Fruit fly (Drosophila melanogaster): Measurements from ENCODE around the gene ssp6.

The ssp6 gene

DNA sequence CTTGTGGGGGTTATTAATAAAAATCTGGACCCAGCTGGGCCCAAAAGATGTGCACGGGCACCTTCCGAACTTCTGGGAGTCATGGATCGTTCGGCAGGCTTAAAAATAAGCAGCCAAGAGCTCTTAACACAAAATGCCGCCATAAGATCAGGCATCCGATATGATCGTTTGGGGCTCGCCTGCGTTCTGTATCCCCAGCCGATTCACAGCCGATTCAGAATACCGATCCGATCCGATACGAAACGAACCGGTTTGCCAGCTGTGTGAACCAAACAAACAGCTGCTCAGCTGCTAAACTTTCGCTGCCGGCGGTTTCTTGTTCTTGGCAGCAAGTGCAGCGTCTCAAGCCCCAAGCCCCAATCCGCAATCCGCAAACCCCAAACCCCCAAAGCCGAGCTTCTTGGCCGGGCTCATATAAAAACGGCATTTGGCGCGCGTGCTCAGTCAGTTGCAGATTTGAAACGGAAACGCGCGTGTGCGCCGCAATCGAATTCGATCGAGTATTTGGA lies 10.6 kb upstream of the ssp6 start, which contains the start of gene CG42269:
TSS of gene CG42269 (plus strand) at position 416 of the 509 bp plus-strand sequence.
- TF ChIP-seq OdsH (GFP tag; optimal IDR thresholded peaks at IDR 0.05) (no peak), Myc (optimal IDR thresholded peaks at IDR 0.05) (no peak), Hr78 (GFP tag; optimal IDR thresholded peaks at IDR 0.05) (no peak), Hr83 (GFP tag; optimal IDR thresholded peaks at IDR 0.05; ENCODE audit: poor library complexity, severe bottlenecking) (no peak), Dfd (GFP tag; optimal IDR thresholded peaks at IDR 0.05) (no peak), Rel (GFP tag; optimal IDR thresholded peaks at IDR 0.05) (peak; percentile 0), Rel (tag; optimal IDR thresholded peaks at IDR 0.05) (no peak), rgr (GFP tag; optimal IDR thresholded peaks at IDR 0.05) (no peak), h (GFP tag; optimal IDR thresholded peaks at IDR 0.05) (peak; percentile 44), Jra (GFP tag; optimal IDR thresholded peaks at IDR 0.05) (no peak)

DNA sequence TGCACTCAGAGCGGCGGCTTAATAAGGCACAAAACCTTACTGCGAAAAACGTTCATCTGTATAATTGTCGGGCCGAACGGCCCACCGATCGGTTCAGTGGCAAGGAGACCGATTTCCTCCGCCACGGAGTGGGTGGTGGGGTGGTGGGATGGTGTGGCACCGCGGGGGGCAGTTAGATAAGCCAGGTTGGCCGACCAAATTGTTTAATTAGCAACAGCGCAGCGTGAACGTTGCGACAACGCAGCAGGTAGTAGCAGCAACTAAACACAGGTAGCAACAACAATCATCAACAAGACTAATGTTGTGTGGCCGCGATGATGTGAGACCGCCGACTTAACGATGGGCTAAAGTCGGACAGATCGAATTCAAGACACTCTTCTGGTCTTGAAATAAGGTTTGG lies 8.3 kb upstream of the ssp6 start:
- TF ChIP-seq GATAd (GFP tag; optimal IDR thresholded peaks at IDR 0.05), result no peak
- no peak for TF ChIP-seq dmrt93B (GFP tag; optimal IDR thresholded peaks at IDR 0.05)
- no peak for TF ChIP-seq CG9705 (GFP tag; optimal IDR thresholded peaks at IDR 0.05)
- TF ChIP-seq Rel (GFP tag; optimal IDR thresholded peaks at IDR 0.05), result no peak
- no peak for TF ChIP-seq Rel (tag; optimal IDR thresholded peaks at IDR 0.05)
- TF ChIP-seq CrebA (GFP tag; optimal IDR thresholded peaks at IDR 0.05; ENCODE audit: borderline replicate concordance), result no peak
- no peak for TF ChIP-seq Abd-B (GFP tag; optimal IDR thresholded peaks at IDR 0.05)
- no peak for TF ChIP-seq Jra (GFP tag; optimal IDR thresholded peaks at IDR 0.05)
- TF ChIP-seq ey (GFP tag; optimal IDR thresholded peaks at IDR 0.05), result no peak

DNA sequence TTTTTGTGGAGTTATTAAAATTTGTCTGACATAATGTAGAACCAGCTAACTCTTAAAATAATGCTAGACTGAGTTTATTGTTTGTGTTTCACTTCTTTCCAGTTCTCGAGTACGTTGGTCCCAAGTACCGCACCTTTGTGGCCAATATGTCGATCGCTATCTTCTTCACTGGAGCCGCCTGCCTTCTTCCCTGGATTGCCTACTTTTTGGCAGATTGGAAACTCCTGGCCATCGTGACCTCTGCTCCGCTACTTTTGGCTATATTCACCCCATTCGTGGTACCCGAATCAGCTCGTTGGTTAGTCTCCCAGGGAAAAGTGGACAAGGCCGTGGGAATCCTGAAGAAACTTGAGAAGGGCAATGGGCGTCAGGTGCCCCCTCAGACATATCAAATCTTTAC lies 6.4 kb upstream of the ssp6 start:
- no peak for TF ChIP-seq dsf (GFP tag; optimal IDR thresholded peaks at IDR 0.05; ENCODE audit: borderline replicate concordance)
- TF ChIP-seq lola (GFP tag; optimal IDR thresholded peaks at IDR 0.05), result no peak
- no peak for TF ChIP-seq Dfd (GFP tag; optimal IDR thresholded peaks at IDR 0.05)
- no peak for TF ChIP-seq CG9705 (GFP tag; optimal IDR thresholded peaks at IDR 0.05)
- TF ChIP-seq dmrt93B (GFP tag; optimal IDR thresholded peaks at IDR 0.05), result no peak
- no peak for TF ChIP-seq Rel (GFP tag; optimal IDR thresholded peaks at IDR 0.05)
- no peak for TF ChIP-seq Rel (tag; optimal IDR thresholded peaks at IDR 0.05)
- no peak for TF ChIP-seq psq (GFP tag; optimal IDR thresholded peaks at IDR 0.05)
- TF ChIP-seq rgr (GFP tag; optimal IDR thresholded peaks at IDR 0.05), result no peak
- TF ChIP-seq Hnf4 (GFP tag; optimal IDR thresholded peaks at IDR 0.05), result no peak
- no peak for TF ChIP-seq fru (GFP tag; optimal IDR thresholded peaks at IDR 0.05)
- TF ChIP-seq tai (GFP tag; optimal IDR thresholded peaks at IDR 0.05), result no peak
- no peak for TF ChIP-seq Hr83 (GFP tag; optimal IDR thresholded peaks at IDR 0.05; ENCODE audit: poor library complexity, severe bottlenecking)
- no peak for TF ChIP-seq Myc (optimal IDR thresholded peaks at IDR 0.05)
- TF ChIP-seq brk (GFP tag; optimal IDR thresholded peaks at IDR 0.05), result no peak
- no peak for TF ChIP-seq sage (GFP tag; optimal IDR thresholded peaks at IDR 0.05)

DNA sequence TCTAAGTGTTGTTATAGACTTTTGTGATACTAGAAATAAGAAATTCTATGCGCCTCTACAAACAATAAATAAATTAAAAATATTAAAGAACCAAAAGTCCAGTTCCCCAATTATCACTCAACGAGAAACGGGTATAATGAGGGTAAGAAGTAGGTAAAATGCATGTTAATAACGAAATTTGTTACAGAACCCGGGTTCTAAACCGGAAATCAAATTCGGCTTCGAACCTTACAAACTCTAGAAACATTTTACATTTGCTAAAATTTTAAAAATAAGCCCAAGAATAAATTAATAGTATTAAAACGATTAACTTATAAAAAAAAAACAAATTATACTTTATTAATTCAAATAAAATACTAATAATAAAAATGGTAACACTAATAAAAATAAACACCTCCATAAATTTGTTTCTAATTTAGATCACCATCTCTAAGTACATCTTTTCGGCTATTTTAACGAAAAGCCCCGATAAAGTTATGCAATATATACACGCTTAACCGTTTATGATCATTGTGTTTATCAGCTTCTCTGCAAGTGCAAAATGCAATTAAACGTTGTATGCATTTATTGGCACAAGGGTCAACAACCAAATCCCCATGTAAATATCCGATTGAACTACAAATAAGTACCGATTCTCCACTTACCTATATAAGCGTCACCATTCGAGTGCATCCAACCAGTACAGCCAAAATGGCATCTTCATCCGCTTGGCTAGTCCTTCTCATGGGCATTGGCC lies 4.9 kb upstream of the ssp6 start, which contains the start of gene CG6602:
TSS of gene CG6602 (plus strand) at position 686 of the 736 bp plus-strand sequence.
- TF ChIP-seq psq (GFP tag; optimal IDR thresholded peaks at IDR 0.05) (no peak), Hr83 (GFP tag; optimal IDR thresholded peaks at IDR 0.05; ENCODE audit: poor library complexity, severe bottlenecking) (peak; percentile 65), brk (GFP tag; optimal IDR thresholded peaks at IDR 0.05) (no peak), HLH106 (tag; optimal IDR thresholded peaks at IDR 0.05) (peak; percentile 59), woc (GFP tag; optimal IDR thresholded peaks at IDR 0.05) (no peak), Myc (optimal IDR thresholded peaks at IDR 0.05) (no peak), Rel (GFP tag; optimal IDR thresholded peaks at IDR 0.05) (no peak), Rel (tag; optimal IDR thresholded peaks at IDR 0.05) (no peak), Abd-B (GFP tag; optimal IDR thresholded peaks at IDR 0.05) (no peak), usp (GFP tag; optimal IDR thresholded peaks at IDR 0.05) (no peak), jim (GFP tag; optimal IDR thresholded peaks at IDR 0.05) (no peak), br (GFP tag; optimal IDR thresholded peaks at IDR 0.05) (no peak), OdsH (GFP tag; optimal IDR thresholded peaks at IDR 0.05) (peak; percentile 27), rgr (GFP tag; optimal IDR thresholded peaks at IDR 0.05) (peak; percentile 68), Jra (GFP tag; optimal IDR thresholded peaks at IDR 0.05) (no peak), dmrt93B (GFP tag; optimal IDR thresholded peaks at IDR 0.05) (peak; percentile 89), sv (GFP tag; optimal IDR thresholded peaks at IDR 0.05) (peak; percentile 30), foxo (GFP tag; optimal IDR thresholded peaks at IDR 0.05) (peak in 1 of 2 experiments; percentile 53), h (GFP tag; optimal IDR thresholded peaks at IDR 0.05) (peak; percentile 26), ey (GFP tag; optimal IDR thresholded peaks at IDR 0.05) (peak; percentile 3), dsf (GFP tag; optimal IDR thresholded peaks at IDR 0.05; ENCODE audit: borderline replicate concordance) (no peak), Hr78 (GFP tag; optimal IDR thresholded peaks at IDR 0.05) (no peak), Dif (GFP tag; optimal IDR thresholded peaks at IDR 0.05; ENCODE audit: partially characterized antibody) (no peak), Vsx2 (GFP tag; optimal IDR thresholded peaks at IDR 0.05; ENCODE audit: partially characterized antibody) (no peak), Mio (GFP tag; optimal IDR thresholded peaks at IDR 0.05) (no peak), CG9705 (GFP tag; optimal IDR thresholded peaks at IDR 0.05) (peak; percentile 69), sage (GFP tag; optimal IDR thresholded peaks at IDR 0.05) (peak; percentile 39), Sp1 (GFP tag; optimal IDR thresholded peaks at IDR 0.05) (peak; percentile 36), Hnf4 (GFP tag; optimal IDR thresholded peaks at IDR 0.05) (no peak), GATAd (GFP tag; optimal IDR thresholded peaks at IDR 0.05) (no peak), fru (GFP tag; optimal IDR thresholded peaks at IDR 0.05) (peak; percentile 25), Dfd (GFP tag; optimal IDR thresholded peaks at IDR 0.05) (no peak), dl (GFP tag; optimal IDR thresholded peaks at IDR 0.05; ENCODE audit: insufficient read depth in 1 of 2, partially characterized antibody in 2 of 2) (no peak), pan (optimal IDR thresholded peaks at IDR 0.05) (no peak), lola (GFP tag; optimal IDR thresholded peaks at IDR 0.05) (no peak), tai (GFP tag; optimal IDR thresholded peaks at IDR 0.05) (no peak), CG32264 (GFP tag; optimal IDR thresholded peaks at IDR 0.05) (no peak)

Data from whole organism, wandering third instar larva.